Fruit fly (Drosophila melanogaster) whole organism, embryonic: ENCODE measurements around the gene CG31960.

ENCODE experiments used
- Adf1 ChIP-seq: fragments of 200-800 bp; sonication (Bioruptor generic); IDR thresholded peaks from 2 replicates; pipeline ENCODE4 v1.3.6; 2022; ENCODE audit warnings: missing biosample characterization, missing genetic modification characterization
- BEAF-32 ChIP-seq: fragments of 200-800 bp; sonication (Bioruptor generic); optimal IDR thresholded peaks from 3 replicates; lab custom pipeline; 2017; ENCODE audit warnings: missing biosample characterization, missing genetic modification characterization, mild to moderate bottlenecking, moderate library complexity, missing genetic modification reagents
- CG10321 ChIP-seq: fragments of 200-800 bp; sonication (Bioruptor generic); IDR thresholded peaks from 2 replicates; pipeline ENCODE4 v1.3.6; 2022; ENCODE audit warnings: missing biosample characterization, missing genetic modification characterization
- CG12104 ChIP-seq: fragments of 200-800 bp; sonication (Bioruptor generic); optimal IDR thresholded peaks from 3 replicates; lab custom pipeline; 2016; ENCODE audit warnings: missing biosample characterization, missing genetic modification characterization
- CG12659 ChIP-seq: fragments of 200-800 bp; sonication (Bioruptor generic); optimal IDR thresholded peaks from 3 replicates; lab custom pipeline; 2017; ENCODE audit warnings: mild to moderate bottlenecking, missing biosample characterization, missing genetic modification reagents, missing genetic modification characterization
- CG13123 ChIP-seq: fragments of 200-800 bp; sonication (Bioruptor generic); optimal IDR thresholded peaks from 2 replicates; lab custom pipeline; 2016; ENCODE audit warnings: missing biosample characterization, missing genetic modification characterization
- CG13287 ChIP-seq: fragments of 200-800 bp; sonication (Bioruptor generic); IDR thresholded peaks from 2 replicates; pipeline ENCODE4 v1.3.6; 2022; ENCODE audit warnings: missing biosample characterization, missing genetic modification characterization; ENCODE audit not compliant: partially characterized antibody
- CG1529 ChIP-seq: fragments of 200-800 bp; sonication (Bioruptor generic); optimal IDR thresholded peaks from 3 replicates; lab custom pipeline; 2018; ENCODE audit warnings: missing biosample characterization, missing genetic modification characterization
- CG15479 ChIP-seq: fragments of 200-800 bp; sonication (Bioruptor generic); optimal IDR thresholded peaks from 3 replicates; lab custom pipeline; 2019; ENCODE audit warnings: missing biosample characterization, mild to moderate bottlenecking, missing genetic modification characterization, moderate library complexity
- CG1792 ChIP-seq: fragments of 200-800 bp; sonication (Bioruptor generic); optimal IDR thresholded peaks from 2 replicates; lab custom pipeline; 2016; ENCODE audit warnings: missing biosample characterization, missing genetic modification characterization
- CG3163 ChIP-seq: fragments of 200-800 bp; sonication (Bioruptor generic); optimal IDR thresholded peaks from 3 replicates; lab custom pipeline; 2016; ENCODE audit warnings: missing biosample characterization, missing genetic modification characterization
- CG6272 ChIP-seq: fragments of 200-800 bp; sonication (Bioruptor generic); IDR thresholded peaks from 2 replicates; pipeline ENCODE4 v1.3.6; 2022; ENCODE audit warnings: missing biosample characterization, missing genetic modification characterization
- CG6689 ChIP-seq: fragments of 200-800 bp; sonication (Bioruptor generic); IDR thresholded peaks from 2 replicates; pipeline ENCODE4 v1.3.6; 2022; ENCODE audit warnings: missing biosample characterization, missing genetic modification characterization
- CG7987 ChIP-seq: fragments of 200-800 bp; sonication (Bioruptor generic); optimal IDR thresholded peaks from 2 replicates; lab custom pipeline; 2018; ENCODE audit warnings: missing biosample characterization, mild to moderate bottlenecking, missing genetic modification characterization, moderate library complexity
- CG8290 ChIP-seq, 3 experiments: fragments of 200-800 bp; sonication (Bioruptor generic); optimal IDR thresholded peaks; 2 replicates each; lab custom pipeline; 2016 to 2019; ENCODE audit warnings: missing biosample characterization in 3 of 3, missing genetic modification characterization in 3 of 3, mild to moderate bottlenecking in 2 of 3, moderate library complexity in 1 of 3
- CG9215 ChIP-seq: fragments of 200-800 bp; sonication (Bioruptor generic); IDR thresholded peaks from 2 replicates; pipeline ENCODE4 v1.3.6; 2022; ENCODE audit warnings: missing biosample characterization, missing genetic modification characterization
- D19A ChIP-seq: fragments of 200-800 bp; optimal IDR thresholded peaks from 3 replicates; lab custom pipeline; 2019; ENCODE audit warnings: missing biosample characterization, mild to moderate bottlenecking, missing genetic modification characterization, moderate library complexity
- H15 ChIP-seq: fragments of 200-800 bp; sonication (Bioruptor generic); IDR thresholded peaks from 3 replicates; pipeline ENCODE4 v1.3.6; 2022; ENCODE audit warnings: missing biosample characterization, missing genetic modification characterization
- HHEX ChIP-seq: fragments of 200-800 bp; sonication (Bioruptor generic); optimal IDR thresholded peaks from 3 replicates; lab custom pipeline; 2017; ENCODE audit warnings: missing biosample characterization, mild to moderate bottlenecking, missing genetic modification characterization, missing genetic modification reagents
- Hr3 ChIP-seq: fragments of 200-800 bp; sonication (Bioruptor generic); optimal IDR thresholded peaks from 3 replicates; lab custom pipeline; 2016; ENCODE audit warnings: missing biosample characterization, missing genetic modification characterization
- Lpt ChIP-seq: fragments of >200 bp; optimal IDR thresholded peaks from 2 replicates; lab custom pipeline; 2018; ENCODE audit warnings: missing biosample characterization, missing genetic modification characterization
- Med ChIP-seq: fragments of 200-800 bp; sonication (Bioruptor generic); peaks from one replicate; lab custom pipeline; 2016; ENCODE audit warnings: missing biosample characterization, missing genetic modification characterization, mild to moderate bottlenecking, inconsistent platforms, moderate library complexity
- abd-A ChIP-seq: fragments of 200-800 bp; sonication (Bioruptor generic); optimal IDR thresholded peaks from 3 replicates; lab custom pipeline; 2019; ENCODE audit warnings: missing biosample characterization, mild to moderate bottlenecking, missing genetic modification characterization, moderate library complexity
- bowl ChIP-seq: fragments of 200-800 bp; sonication (Bioruptor generic); IDR thresholded peaks from 2 replicates; pipeline ENCODE4 v1.3.6; 2022; ENCODE audit warnings: missing biosample characterization, missing genetic modification characterization
- caup ChIP-seq: fragments of 200-800 bp; sonication (Bioruptor generic); optimal IDR thresholded peaks from 3 replicates; lab custom pipeline; 2017; ENCODE audit warnings: missing biosample characterization, mild to moderate bottlenecking, missing genetic modification characterization, moderate library complexity; ENCODE audit not compliant: severe bottlenecking
- ci ChIP-seq: fragments of 200-800 bp; sonication (Bioruptor generic); IDR thresholded peaks from 3 replicates; pipeline ENCODE4 v1.3.6; 2022; ENCODE audit warnings: missing biosample characterization, missing genetic modification characterization
- croc ChIP-seq: fragments of 200-800 bp; sonication (Bioruptor generic); conservative IDR thresholded peaks from 3 replicates; pipeline ENCODE4 v1.3.6; 2022; ENCODE audit warnings: missing biosample characterization, missing genetic modification characterization
- da ChIP-seq: fragments of 200-800 bp; sonication (Bioruptor generic); optimal IDR thresholded peaks from 2 replicates; lab custom pipeline; 2016; ENCODE audit warnings: missing biosample characterization, missing genetic modification characterization
- eyg ChIP-seq: fragments of 200-800 bp; sonication (Bioruptor generic); optimal IDR thresholded peaks from 3 replicates; lab custom pipeline; 2016; ENCODE audit warnings: missing biosample characterization, missing genetic modification characterization
- gro ChIP-seq: fragments of 200-800 bp; sonication (Bioruptor generic); optimal IDR thresholded peaks from 2 replicates; lab custom pipeline; 2016; ENCODE audit warnings: missing biosample characterization, missing genetic modification characterization
- klu ChIP-seq: fragments of 200-800 bp; sonication (Bioruptor generic); IDR thresholded peaks from 2 replicates; pipeline ENCODE4 v1.3.6; 2022; ENCODE audit warnings: missing biosample characterization, missing genetic modification characterization
- lbe ChIP-seq: fragments of 200-800 bp; sonication (Bioruptor generic); optimal IDR thresholded peaks from 2 replicates; lab custom pipeline; 2016; ENCODE audit warnings: missing biosample characterization, mild to moderate bottlenecking, missing genetic modification characterization
- lola ChIP-seq, 3 experiments: fragments of >200 bp in 2 of 3; fragments of 200-800 bp in 1 of 3; sonication (Bioruptor generic) in 1 of 3; optimal IDR thresholded peaks; 2 replicates each; lab custom pipeline; 2017 to 2019; ENCODE audit warnings: missing biosample characterization in 3 of 3, missing genetic modification characterization in 3 of 3, mild to moderate bottlenecking in 1 of 3, moderate library complexity in 1 of 3
- mam ChIP-seq: fragments of 200-800 bp; sonication (Bioruptor generic); optimal IDR thresholded peaks from 3 replicates; lab custom pipeline; 2016; ENCODE audit warnings: missing biosample characterization, missing genetic modification characterization
- nerfin-1 ChIP-seq: fragments of 200-800 bp; sonication (Bioruptor generic); optimal IDR thresholded peaks from 3 replicates; lab custom pipeline; 2019; ENCODE audit warnings: missing biosample characterization, mild to moderate bottlenecking, missing genetic modification characterization, moderate library complexity
- nmo ChIP-seq: fragments of 200-800 bp; sonication (Bioruptor generic); optimal IDR thresholded peaks from 2 replicates; lab custom pipeline; 2018; ENCODE audit warnings: missing biosample characterization, mild to moderate bottlenecking, missing genetic modification characterization, moderate library complexity
- pnt ChIP-seq: fragments of 200-800 bp; sonication (Bioruptor generic); optimal IDR thresholded peaks from 3 replicates; lab custom pipeline; 2016; ENCODE audit warnings: missing biosample characterization, missing genetic modification characterization
- pros ChIP-seq: fragments of 200-800 bp; sonication (Bioruptor generic); optimal IDR thresholded peaks from 3 replicates; lab custom pipeline; 2019; ENCODE audit warnings: missing biosample characterization, mild to moderate bottlenecking, missing genetic modification characterization, moderate library complexity
- psq ChIP-seq: fragments of 200-800 bp; sonication (Bioruptor generic); optimal IDR thresholded peaks from 2 replicates; lab custom pipeline; 2017; ENCODE audit warnings: missing biosample characterization, missing genetic modification characterization
- rib ChIP-seq: fragments of 200-800 bp; sonication (Bioruptor generic); IDR thresholded peaks from 2 replicates; pipeline ENCODE4 v1.3.6; 2022; ENCODE audit warnings: missing biosample characterization, missing genetic modification characterization
- salm ChIP-seq: fragments of 200-800 bp; sonication (Bioruptor generic); optimal IDR thresholded peaks from 2 replicates; lab custom pipeline; 2018; ENCODE audit warnings: missing biosample characterization, mild to moderate bottlenecking, missing genetic modification characterization
- slbo ChIP-seq: fragments of 200-800 bp; sonication (Bioruptor generic); IDR thresholded peaks from 2 replicates; pipeline ENCODE4 v1.3.6; 2022; ENCODE audit warnings: missing biosample characterization, missing genetic modification characterization
- zen2 ChIP-seq: fragments of 200-800 bp; sonication (Bioruptor generic); IDR thresholded peaks from 3 replicates; pipeline ENCODE4 v1.3.6; 2022; ENCODE audit warnings: missing biosample characterization, missing genetic modification characterization; ENCODE audit not compliant: partially characterized antibody
- zf30C ChIP-seq: fragments of 200-800 bp; sonication (Bioruptor generic); optimal IDR thresholded peaks from 3 replicates; lab custom pipeline; 2018; ENCODE audit warnings: missing biosample characterization, mild to moderate bottlenecking, missing genetic modification characterization
- zfh1 ChIP-seq: fragments of 200-800 bp; sonication (Bioruptor generic); IDR thresholded peaks from 3 replicates; pipeline ENCODE4 v1.3.6; 2022; ENCODE audit warnings: missing biosample characterization, missing genetic modification characterization

Gene CG31960

dm6 chr2L:3805274-3806196 lies 20.8 kb downstream of the CG31960 start (continued):
- TF ChIP-seq Hr3 (GFP tag; lab: Kevin White, UChicago) (no peak), CG6272 (GFP tag; lab: Robert Waterston, UW) (no peak), klu (GFP tag; lab: Robert Waterston, UW) (no peak), croc (GFP tag; lab: Robert Waterston, UW) (no peak), CG6689 (GFP tag; lab: Robert Waterston, UW) (peak; percentile 4; the same call in 1 of the 2 replicates)
- TF ChIP-seq, all 482 proteins: peak for 143

- no peak for TF ChIP-seq CG13287 (GFP tag; lab: Robert Waterston, UW)
- peak; percentile 94 for TF ChIP-seq nerfin-1
- TF ChIP-seq rib (GFP tag; lab: Robert Waterston, UW) = no peak
- no peak for TF ChIP-seq CG1792 (GFP tag; lab: Kevin White, UChicago)
- TF ChIP-seq ci (GFP tag; lab: Robert Waterston, UW) = peak; percentile 51; the same call in 2 of the 3 replicates
- TF ChIP-seq CG13123 (GFP tag; lab: Kevin White, UChicago) = no peak
- TF ChIP-seq Adf1 (GFP tag; lab: Robert Waterston, UW) = peak; percentile 83
- no peak for TF ChIP-seq eyg (GFP tag; lab: Kevin White, UChicago)
- TF ChIP-seq CG9215 = no peak
- TF ChIP-seq Med = peak; percentile 57
- TF ChIP-seq HHEX = no peak
- TF ChIP-seq lola (GFP tag; optimal IDR thresholded peaks at IDR 0.05; lab: Kevin White, UChicago) = no peak
- no peak for TF ChIP-seq caup (GFP tag; lab: Kevin White, UChicago)
- peak; percentile 44 for TF ChIP-seq pros
- no peak for TF ChIP-seq CG8290 (GFP tag; optimal IDR thresholded peaks at IDR 0.05; lab: Kevin White, UChicago)
- TF ChIP-seq CG8290 (tag; optimal IDR thresholded peaks at IDR 0.05; lab: Kevin White, UChicago) = no peak
- no peak for TF ChIP-seq abd-A (tag; lab: Kevin White, UChicago)
- TF ChIP-seq slbo = no peak
- no peak for TF ChIP-seq CG7987 (GFP tag; lab: Kevin White, UChicago)
- TF ChIP-seq BEAF-32 (GFP tag; lab: Kevin White, UChicago) = no peak
- TF ChIP-seq zfh1 (GFP tag; lab: Robert Waterston, UW) = no peak
- no peak for TF ChIP-seq da (GFP tag; lab: Kevin White, UChicago)
- TF ChIP-seq zf30C = peak; percentile 3
- TF ChIP-seq CG15479 (GFP tag; lab: Kevin White, UChicago) = peak; percentile 80
- TF ChIP-seq CG3163 (GFP tag; lab: Kevin White, UChicago) = peak; percentile 19
- no peak for TF ChIP-seq pnt (GFP tag; lab: Kevin White, UChicago)
- TF ChIP-seq CG12659 (GFP tag; lab: Kevin White, UChicago) = no peak
- TF ChIP-seq H15 = no peak
- no peak for TF ChIP-seq CG10321 (GFP tag; lab: Robert Waterston, UW)
- TF ChIP-seq gro (GFP tag; lab: Kevin White, UChicago) = no peak
- no peak for TF ChIP-seq bowl (GFP tag; lab: Robert Waterston, UW)
- no peak for TF ChIP-seq CG1529 (GFP tag; lab: Kevin White, UChicago)
- no peak for TF ChIP-seq lbe
- TF ChIP-seq nmo (GFP tag; lab: Kevin White, UChicago) = no peak
- no peak for TF ChIP-seq CG12104 (GFP tag; lab: Kevin White, UChicago)
- TF ChIP-seq Lpt (GFP tag; lab: Kevin White, UChicago) = no peak
- no peak for TF ChIP-seq zen2
- no peak for TF ChIP-seq D19A (tag; lab: Kevin White, UChicago)
- TF ChIP-seq mam (GFP tag; lab: Kevin White, UChicago) = no peak
- TF ChIP-seq salm (tag; lab: Kevin White, UChicago) = no peak
- peak; percentile 88 for TF ChIP-seq psq (GFP tag; lab: Kevin White, UChicago)
Measured at dm6 chr2L:3806197-3807030, 21.7 kb downstream of the CG31960 start.
